Worm (Caenorhabditis elegans) whole organism, mixed stage, embryonic: ENCODE measurements around the gene clh-4.

Experiments
- ceh-43 ChIP-seq: fragments of 200-800 bp; sonication (Bioruptor generic); optimal IDR thresholded peaks from 2 replicates; lab custom pipeline; 2018; ENCODE audit warnings: mild to moderate bottlenecking, missing genetic modification characterization, moderate library complexity, missing compliant biosample characterization
- ces-1 ChIP-seq: fragments of 150-350 bp; optimal IDR thresholded peaks from 2 replicates; lab custom pipeline; 2014; ENCODE audit warnings: missing biosample characterization, missing genetic modification reagents, missing genetic modification characterization
- lin-13 ChIP-seq: fragments of 150-350 bp; optimal IDR thresholded peaks from 2 replicates; lab custom pipeline; 2014; ENCODE audit warnings: missing biosample characterization, missing genetic modification characterization
- lsy-2 ChIP-seq: fragments of 150-350 bp; optimal IDR thresholded peaks from 2 replicates; lab custom pipeline; 2014; ENCODE audit warnings: missing biosample characterization, missing genetic modification characterization
- mab-5 ChIP-seq: fragments of 150-350 bp; optimal IDR thresholded peaks from 2 replicates; lab custom pipeline; 2014; ENCODE audit warnings: missing biosample characterization, missing genetic modification characterization
- mep-1 ChIP-seq: fragments of 150-350 bp; optimal IDR thresholded peaks from 2 replicates; lab custom pipeline; 2017; ENCODE audit warnings: missing biosample characterization, missing genetic modification reagents, missing genetic modification characterization, inconsistent platforms
- nhr-28 ChIP-seq: fragments of 150-350 bp; optimal IDR thresholded peaks from 2 replicates; lab custom pipeline; 2014; ENCODE audit warnings: missing biosample characterization, missing genetic modification characterization
- snpc-4 ChIP-seq: fragments of 150-350 bp; optimal IDR thresholded peaks from 2 replicates; lab custom pipeline; 2014; ENCODE audit warnings: missing biosample characterization, missing genetic modification characterization
- unc-62 ChIP-seq: fragments of 150-350 bp; optimal IDR thresholded peaks from 2 replicates; lab custom pipeline; 2014; ENCODE audit warnings: missing biosample characterization, missing genetic modification reagents, missing genetic modification characterization
- ztf-11 ChIP-seq: fragments of 150-350 bp; optimal IDR thresholded peaks from 2 replicates; lab custom pipeline; 2014; ENCODE audit warnings: missing biosample characterization, missing genetic modification characterization

DNA sequence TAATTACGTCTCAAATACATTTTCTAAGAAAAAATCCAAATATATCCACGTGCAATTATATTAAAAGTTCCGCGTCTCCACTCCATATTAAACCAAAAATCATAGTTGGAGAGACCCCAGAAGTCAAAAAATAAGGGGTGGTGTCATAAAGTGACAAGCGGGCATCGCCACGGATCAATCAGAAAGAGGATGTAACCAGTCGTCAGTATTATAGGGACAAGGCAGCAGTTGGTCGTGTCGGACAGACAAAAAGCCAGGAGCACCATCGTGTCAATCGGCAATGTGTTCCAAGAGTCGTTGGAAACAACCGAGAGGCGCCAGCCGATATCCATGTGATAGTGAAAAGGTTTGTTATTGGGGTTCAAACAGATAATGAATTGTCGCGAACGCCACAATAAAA, 24.4 kb downstream of the clh-4 start:
- TF ChIP-seq lin-13 = no peak
- no peak for TF ChIP-seq mep-1 (tag; lab: Kevin White, UChicago)
- TF ChIP-seq ztf-11 (tag; lab: Kevin White, UChicago) = no peak
- peak; percentile 52 for TF ChIP-seq unc-62 (GFP tag; lab: Kevin White, UChicago)
- TF ChIP-seq ceh-43 = no peak
- TF ChIP-seq lsy-2 = no peak
- no peak for TF ChIP-seq nhr-28
- TF ChIP-seq snpc-4 (tag; lab: Kevin White, UChicago) = no peak
- no peak for TF ChIP-seq ces-1 (GFP tag; lab: Kevin White, UChicago)
- TF ChIP-seq mab-5 (tag; lab: Kevin White, UChicago) = no peak
